Comparison of ENCODE assay signal across 1 fruit fly cellular context in genomic region chr4:67063-67684, dm6.
A peak's percentile ranks its signal among the peaks of the same experiment; 100 is the strongest.
TF ChIP-seq lines count a peak whose summit lies in the region.

TSS of gene RpS3A (minus strand) at chr4:67207.

TF ChIP-seq in whole organism, embryonic, 481 proteins besides CTCF, POLR2A, EP300 and RAD21 (continued from another document and continues in another):
- TF ChIP-seq Aef1 (GFP tag; IDR thresholded peaks at IDR 0.05; lab: Robert Waterston, UW) (no peak; the same call in 2 of the 3 replicates), CG14441 (GFP tag; IDR thresholded peaks at IDR 0.05; lab: Robert Waterston, UW) (no peak), CG2875 (GFP tag; optimal IDR thresholded peaks at IDR 0.05; lab: Kevin White, UChicago) (peak; percentile 82), salm (tag; optimal IDR thresholded peaks at IDR 0.05; lab: Kevin White, UChicago) (peak; percentile 69), bsh (GFP tag; optimal IDR thresholded peaks at IDR 0.05; lab: Kevin White, UChicago) (peak; percentile 17 to 71), jumu (GFP tag; optimal IDR thresholded peaks at IDR 0.05; lab: Kevin White, UChicago) (peak; percentile 50), Atf3 (GFP tag; optimal IDR thresholded peaks at IDR 0.05; lab: Kevin White, UChicago) (peak; percentile 75), Adf1 (GFP tag; IDR thresholded peaks at IDR 0.05; lab: Robert Waterston, UW) (peak; percentile 47), Fer3 (tag; optimal IDR thresholded peaks at IDR 0.05; lab: Kevin White, UChicago) (peak; percentile 77), Hand (GFP tag; optimal IDR thresholded peaks at IDR 0.05; lab: Kevin White, UChicago) (peak; percentile 76), sob (GFP tag; IDR thresholded peaks at IDR 0.05; lab: Robert Waterston, UW) (peak; percentile 89; the same call in 1 of the 2 replicates), CG15269 (tag; optimal IDR thresholded peaks at IDR 0.05; lab: Kevin White, UChicago) (peak; percentile 64), CG11085 (GFP tag; IDR thresholded peaks at IDR 0.05; lab: Robert Waterston, UW) (no peak), otp (GFP tag; IDR thresholded peaks at IDR 0.05; lab: Robert Waterston, UW) (no peak), Dbx (GFP tag; IDR thresholded peaks at IDR 0.05; lab: Robert Waterston, UW) (no peak; the same call in 2 of the 3 replicates), CG15011 (GFP tag; optimal IDR thresholded peaks at IDR 0.05; lab: Kevin White, UChicago) (peak; percentile 70), twi (tag; optimal IDR thresholded peaks at IDR 0.05; lab: Kevin White, UChicago) (peak; percentile 70), stc (GFP tag; IDR thresholded peaks at IDR 0.05; lab: Robert Waterston, UW) (peak; percentile 43; the same call in 1 of the 2 replicates), fd64A (GFP tag; optimal IDR thresholded peaks at IDR 0.05; lab: Kevin White, UChicago) (no peak), Hsf (GFP tag; optimal IDR thresholded peaks at IDR 0.05; lab: Kevin White, UChicago) (peak; percentile 82), CG2116 (GFP tag; optimal IDR thresholded peaks at IDR 0.05; lab: Kevin White, UChicago) (peak; percentile 56), gsb (GFP tag; IDR thresholded peaks at IDR 0.05; lab: Robert Waterston, UW) (no peak), lilli (GFP tag; optimal IDR thresholded peaks at IDR 0.05; lab: Kevin White, UChicago) (peak; percentile 54), rib (GFP tag; IDR thresholded peaks at IDR 0.05; lab: Robert Waterston, UW) (peak; percentile 79), insv (GFP tag; optimal IDR thresholded peaks at IDR 0.05; lab: Kevin White, UChicago) (peak in 1 of 2 experiments; percentile 50), ERR (GFP tag; optimal IDR thresholded peaks at IDR 0.05; lab: Kevin White, UChicago) (peak; percentile 44), HLH54F (GFP tag; optimal IDR thresholded peaks at IDR 0.05; lab: Kevin White, UChicago) (peak; percentile 72), CG12942 (GFP tag; optimal IDR thresholded peaks at IDR 0.05; lab: Kevin White, UChicago) (peak; percentile 59), Hr78 (GFP tag; optimal IDR thresholded peaks at IDR 0.05; lab: Kevin White, UChicago) (no peak), pnt (GFP tag; optimal IDR thresholded peaks at IDR 0.05; lab: Kevin White, UChicago) (peak; percentile 49), CG18476 (GFP tag; optimal IDR thresholded peaks at IDR 0.05; lab: Kevin White, UChicago) (no peak), wdn (GFP tag; IDR thresholded peaks at IDR 0.05; lab: Robert Waterston, UW) (no peak; the same call in 1 of the 2 replicates), CG4617 (GFP tag; optimal IDR thresholded peaks at IDR 0.05; lab: Kevin White, UChicago; ENCODE audit: borderline replicate concordance) (peak; percentile 50), pum (GFP tag; optimal IDR thresholded peaks at IDR 0.05; lab: Kevin White, UChicago) (peak; percentile 66), zen2 (GFP tag; IDR thresholded peaks at IDR 0.05; lab: Robert Waterston, UW; ENCODE audit: partially characterized antibody) (no peak), Lpt (GFP tag; optimal IDR thresholded peaks at IDR 0.05; lab: Kevin White, UChicago) (no peak), grau (tag; optimal IDR thresholded peaks at IDR 0.05; lab: Kevin White, UChicago) (peak; percentile 71), NK7.1 (GFP tag; optimal IDR thresholded peaks at IDR 0.05; lab: Kevin White, UChicago) (peak; percentile 59), Atf-2 (GFP tag; optimal IDR thresholded peaks at IDR 0.05; lab: Kevin White, UChicago) (peak; percentile 54), Mrtf (GFP tag; IDR thresholded peaks at IDR 0.05; lab: Robert Waterston, UW) (no peak), CG9727 (GFP tag; optimal IDR thresholded peaks at IDR 0.05; lab: Kevin White, UChicago) (no peak), CG7963 (GFP tag; IDR thresholded peaks at IDR 0.05; lab: Robert Waterston, UW; ENCODE audit: partially characterized antibody) (no peak), CG11456 (GFP tag; IDR thresholded peaks at IDR 0.05; lab: Robert Waterston, UW) (no peak), pfk (GFP tag; optimal IDR thresholded peaks at IDR 0.05; lab: Kevin White, UChicago) (peak; percentile 84), CG1603 (tag; optimal IDR thresholded peaks at IDR 0.05; lab: Kevin White, UChicago) (peak; percentile 98), gcm2 (GFP tag; optimal IDR thresholded peaks at IDR 0.05; lab: Kevin White, UChicago) (peak; percentile 75), zfh2 (GFP tag; optimal IDR thresholded peaks at IDR 0.05; lab: Kevin White, UChicago) (peak; percentile 82), CG12104 (GFP tag; optimal IDR thresholded peaks at IDR 0.05; lab: Kevin White, UChicago) (peak; percentile 53), Atf6 (GFP tag; IDR thresholded peaks at IDR 0.05; lab: Robert Waterston, UW) (peak; percentile 71), lola (GFP tag; optimal IDR thresholded peaks at IDR 0.05; lab: Kevin White, UChicago) (peak in 1 of 3 experiments; percentile 92), CG17612 (GFP tag; IDR thresholded peaks at IDR 0.05; lab: Robert Waterston, UW) (no peak), CG11093 (GFP tag; IDR thresholded peaks at IDR 0.05; lab: Robert Waterston, UW) (no peak; the same call in 2 of the 3 replicates), ftz-f1 (GFP tag; optimal IDR thresholded peaks at IDR 0.05; lab: Kevin White, UChicago) (peak; percentile 34), Rfx (GFP tag; IDR thresholded peaks at IDR 0.05; lab: Robert Waterston, UW) (no peak; the same call in 1 of the 2 replicates), ham (GFP tag; IDR thresholded peaks at IDR 0.05; lab: Robert Waterston, UW) (no peak), CG7357 (GFP tag; IDR thresholded peaks at IDR 0.05; lab: Robert Waterston, UW) (peak; percentile 99), eyg (GFP tag; optimal IDR thresholded peaks at IDR 0.05; lab: Kevin White, UChicago) (peak; percentile 70), lov (optimal IDR thresholded peaks at IDR 0.05; lab: Kevin White, UChicago) (no peak), lov (GFP tag; IDR thresholded peaks at IDR 0.05; lab: Robert Waterston, UW) (no peak; the same call in 2 of the 3 replicates), tap (tag; optimal IDR thresholded peaks at IDR 0.05; lab: Kevin White, UChicago) (peak; percentile 43), fd96Cb (tag; optimal IDR thresholded peaks at IDR 0.05; lab: Kevin White, UChicago) (peak; percentile 61), CG10959 (GFP tag; IDR thresholded peaks at IDR 0.05; lab: Robert Waterston, UW) (no peak), cg (GFP tag; optimal IDR thresholded peaks at IDR 0.05; lab: Kevin White, UChicago) (no peak), CG12391 (tag; optimal IDR thresholded peaks at IDR 0.05; lab: Kevin White, UChicago) (peak; percentile 62), Rx (GFP tag; IDR thresholded peaks at IDR 0.05; lab: Robert Waterston, UW) (no peak), CG4328 (GFP tag; optimal IDR thresholded peaks at IDR 0.05; lab: Kevin White, UChicago) (peak; percentile 82), CG9932 (GFP tag; IDR thresholded peaks at IDR 0.05; lab: Robert Waterston, UW) (no peak), nerfin-1 (tag; optimal IDR thresholded peaks at IDR 0.05; lab: Kevin White, UChicago) (peak; percentile 62), NfI (GFP tag; optimal IDR thresholded peaks at IDR 0.05; lab: Kevin White, UChicago) (peak; percentile 88), CG11504 (tag; optimal IDR thresholded peaks at IDR 0.05; lab: Kevin White, UChicago) (peak; percentile 67), CG3281 (GFP tag; optimal IDR thresholded peaks at IDR 0.05; lab: Kevin White, UChicago) (peak; percentile 86), Side (GFP tag; optimal IDR thresholded peaks at IDR 0.05; lab: Kevin White, UChicago) (peak; percentile 85), Xrp1 (GFP tag; IDR thresholded peaks at IDR 0.05; lab: Robert Waterston, UW) (peak; percentile 27; the same call in 1 of the 2 replicates), HLHmδ (GFP tag; optimal IDR thresholded peaks at IDR 0.05; lab: Kevin White, UChicago) (no peak), CG2712 (tag; optimal IDR thresholded peaks at IDR 0.05; lab: Kevin White, UChicago) (peak; percentile 73), tup (GFP tag; optimal IDR thresholded peaks at IDR 0.05; lab: Kevin White, UChicago) (no peak), CG8089 (GFP tag; optimal IDR thresholded peaks at IDR 0.05; lab: Kevin White, UChicago) (peak; percentile 89), Sox102F (GFP tag; optimal IDR thresholded peaks at IDR 0.05; lab: Kevin White, UChicago) (no peak), pho (GFP tag; optimal IDR thresholded peaks at IDR 0.05; lab: Kevin White, UChicago) (peak; percentile 72), kni (GFP tag; optimal IDR thresholded peaks at IDR 0.05; lab: Kevin White, UChicago) (peak; percentile 12), CG11695 (GFP tag; IDR thresholded peaks at IDR 0.05; lab: Robert Waterston, UW) (0 out of 3 replicates have a peak, but pooled peaks have one; percentile 32), yki (optimal IDR thresholded peaks at IDR 0.05; lab: Kevin White, UChicago) (no peak), CG4404 (GFP tag; IDR thresholded peaks at IDR 0.05; lab: Robert Waterston, UW) (no peak), zfh1 (GFP tag; IDR thresholded peaks at IDR 0.05; lab: Robert Waterston, UW) (no peak; the same call in 1 of the 3 replicates), CG12236 (GFP tag; optimal IDR thresholded peaks at IDR 0.05; lab: Kevin White, UChicago) (peak; percentile 67), dysf (GFP tag; IDR thresholded peaks at IDR 0.05; lab: Robert Waterston, UW) (no peak; the same call in 2 of the 3 replicates), kah (GFP tag; optimal IDR thresholded peaks at IDR 0.05; lab: Kevin White, UChicago) (peak; percentile 60), bab2 (GFP tag; optimal IDR thresholded peaks at IDR 0.05; lab: Kevin White, UChicago) (peak; percentile 51), bigmax (GFP tag; optimal IDR thresholded peaks at IDR 0.05; lab: Kevin White, UChicago) (no peak), ara (GFP tag; IDR thresholded peaks at IDR 0.05; lab: Robert Waterston, UW) (no peak), HmgZ (tag; optimal IDR thresholded peaks at IDR 0.05; lab: Kevin White, UChicago) (peak; percentile 73), Hmr (GFP tag; optimal IDR thresholded peaks at IDR 0.05; lab: Kevin White, UChicago) (no peak), CG6654 (GFP tag; optimal IDR thresholded peaks at IDR 0.05; lab: Kevin White, UChicago) (peak; percentile 51), Hr39 (optimal IDR thresholded peaks at IDR 0.05; lab: Kevin White, UChicago) (no peak), nmo (GFP tag; optimal IDR thresholded peaks at IDR 0.05; lab: Kevin White, UChicago) (peak; percentile 81), nom (GFP tag; optimal IDR thresholded peaks at IDR 0.05; lab: Kevin White, UChicago) (peak; percentile 89), ap (GFP tag; IDR thresholded peaks at IDR 0.05; lab: Robert Waterston, UW) (no peak), CG17568 (GFP tag; optimal IDR thresholded peaks at IDR 0.05; lab: Kevin White, UChicago) (peak; percentile 89), vfl (GFP tag; optimal IDR thresholded peaks at IDR 0.05; lab: Kevin White, UChicago) (no peak), tna (GFP tag; IDR thresholded peaks at IDR 0.05; lab: Robert Waterston, UW; ENCODE audit: partially characterized antibody) (no peak; the same call in 1 of the 2 replicates), hkb (optimal IDR thresholded peaks at IDR 0.05; lab: Kevin White, UChicago) (no peak), hkb (GFP tag; IDR thresholded peaks at IDR 0.05; lab: Robert Waterston, UW) (peak; percentile 60; the same call in 1 of the 2 replicates), CG3407 (GFP tag; optimal IDR thresholded peaks at IDR 0.05; lab: Kevin White, UChicago) (peak; percentile 63), Dll (GFP tag; IDR thresholded peaks at IDR 0.05; lab: Robert Waterston, UW; ENCODE audit: partially characterized antibody) (no peak), bowl (GFP tag; IDR thresholded peaks at IDR 0.05; lab: Robert Waterston, UW) (no peak; the same call in 1 of the 2 replicates), CG9215 (GFP tag; IDR thresholded peaks at IDR 0.05; lab: Robert Waterston, UW) (no peak), CG31441 (GFP tag; IDR thresholded peaks at IDR 0.05; lab: Robert Waterston, UW) (peak; percentile 80), dmrt11E (tag; optimal IDR thresholded peaks at IDR 0.05; lab: Kevin White, UChicago) (peak; percentile 65), Deaf1 (tag; optimal IDR thresholded peaks at IDR 0.05; lab: Kevin White, UChicago) (peak; percentile 28), kay (GFP tag; optimal IDR thresholded peaks at IDR 0.05; lab: Kevin White, UChicago) (peak; percentile 13), CG11247 (GFP tag; IDR thresholded peaks at IDR 0.05; lab: Robert Waterston, UW) (no peak), gce (GFP tag; IDR thresholded peaks at IDR 0.05; lab: Robert Waterston, UW) (no peak), NC2α (GFP tag; optimal IDR thresholded peaks at IDR 0.05; lab: Kevin White, UChicago) (peak; percentile 57), Max (GFP tag; optimal IDR thresholded peaks at IDR 0.05; lab: Kevin White, UChicago) (peak; percentile 37), CG15601 (tag; optimal IDR thresholded peaks at IDR 0.05; lab: Kevin White, UChicago) (peak; percentile 52), CG4730 (GFP tag; IDR thresholded peaks at IDR 0.05; lab: Robert Waterston, UW) (no peak), vnd (GFP tag; IDR thresholded peaks at IDR 0.05; lab: Robert Waterston, UW; ENCODE audit: partially characterized antibody) (no peak), CG10979 (tag; optimal IDR thresholded peaks at IDR 0.05; lab: Kevin White, UChicago) (peak; percentile 61), sqz (GFP tag; optimal IDR thresholded peaks at IDR 0.05; lab: Kevin White, UChicago) (peak; percentile 68), onecut (GFP tag; IDR thresholded peaks at IDR 0.05; lab: Robert Waterston, UW) (peak; percentile 82), CG2199 (GFP tag; IDR thresholded peaks at IDR 0.05; lab: Robert Waterston, UW) (no peak), CG9876 (GFP tag; optimal IDR thresholded peaks at IDR 0.05; lab: Kevin White, UChicago) (peak; percentile 86), Nf-YA (GFP tag; IDR thresholded peaks at IDR 0.05; lab: Robert Waterston, UW) (no peak; the same call in 1 of the 2 replicates), bbx (GFP tag; IDR thresholded peaks at IDR 0.05; lab: Robert Waterston, UW; ENCODE audit: partially characterized antibody) (no peak), sr (GFP tag; IDR thresholded peaks at IDR 0.05; lab: Robert Waterston, UW) (no peak), Ssrp (tag; optimal IDR thresholded peaks at IDR 0.05; lab: Kevin White, UChicago) (no peak), dpn (GFP tag; optimal IDR thresholded peaks at IDR 0.05; lab: Kevin White, UChicago) (peak; percentile 64 to 83), CG33557 (GFP tag; optimal IDR thresholded peaks at IDR 0.05; lab: Kevin White, UChicago) (peak; percentile 70), repo (GFP tag; optimal IDR thresholded peaks at IDR 0.05; lab: Kevin White, UChicago) (peak; percentile 42), ind (GFP tag; optimal IDR thresholded peaks at IDR 0.05; lab: Kevin White, UChicago) (peak; percentile 61), Ptx1 (GFP tag; IDR thresholded peaks at IDR 0.05; lab: Robert Waterston, UW) (no peak), Jarid2 (GFP tag; optimal IDR thresholded peaks at IDR 0.05; lab: Kevin White, UChicago) (no peak)
